Worm (Caenorhabditis elegans) whole organism, L3 larva: Measurements from ENCODE around the gene set-20.

Source experiments
- R02D3.7 ChIP-seq: fragments of 150-350 bp; optimal IDR thresholded peaks from 2 replicates; lab custom pipeline; 2014; ENCODE audit warnings: missing biosample characterization, missing genetic modification characterization
- ZK546.5 ChIP-seq: sonication (generic microtip); optimal IDR thresholded peaks from 2 replicates; lab custom pipeline; 2017; ENCODE audit warnings: missing biosample characterization, missing genetic modification characterization
- aly-2 ChIP-seq: fragments of 150-350 bp; optimal IDR thresholded peaks from 2 replicates; lab custom pipeline; 2014; ENCODE audit warnings: missing biosample characterization, missing genetic modification characterization
- ama-1 ChIP-seq: fragments of 150-350 bp; optimal IDR thresholded peaks from 2 replicates; lab custom pipeline; 2018
- ceh-16 ChIP-seq: sonication (generic microtip); optimal IDR thresholded peaks from 2 replicates; lab custom pipeline; 2017; ENCODE audit warnings: missing biosample characterization, missing genetic modification characterization
- ceh-28 ChIP-seq: fragments of 150-350 bp; optimal IDR thresholded peaks from 2 replicates; lab custom pipeline; 2014; ENCODE audit warnings: missing biosample characterization, missing genetic modification reagents, missing genetic modification characterization
- daf-12 ChIP-seq: fragments of 150-350 bp; optimal IDR thresholded peaks from 2 replicates; lab custom pipeline; 2014; ENCODE audit warnings: missing biosample characterization, missing genetic modification reagents, missing genetic modification characterization
- egl-5 ChIP-seq: fragments of 150-350 bp; optimal IDR thresholded peaks from 2 replicates; lab custom pipeline; 2017; ENCODE audit warnings: missing biosample characterization, missing genetic modification reagents, missing genetic modification characterization, inconsistent platforms
- elt-1 ChIP-seq: fragments of 150-350 bp; optimal IDR thresholded peaks from 2 replicates; lab custom pipeline; 2014; ENCODE audit warnings: missing biosample characterization, missing genetic modification characterization
- elt-2 ChIP-seq: sonication (generic microtip); optimal IDR thresholded peaks from 2 replicates; lab custom pipeline; 2016; ENCODE audit warnings: missing genetic modification reagents, mild to moderate bottlenecking, missing genetic modification characterization, missing compliant biosample characterization
- elt-3 ChIP-seq, 3 experiments: fragments of 150-350 bp in 1 of 3; sonication (generic microtip) in 2 of 3; optimal IDR thresholded peaks; 2 replicates in 2 of 3; 4 replicates in 1 of 3; lab custom pipeline; 2014 to 2017; ENCODE audit warnings: missing biosample characterization in 3 of 3, missing genetic modification characterization in 3 of 3
- eor-1 ChIP-seq, 2 experiments: fragments of 150-350 bp; optimal IDR thresholded peaks; 2 replicates each; lab custom pipeline; 2014 to 2018; ENCODE audit warnings: missing biosample characterization in 2 of 2, missing genetic modification characterization in 2 of 2
- fkh-10 ChIP-seq: sonication (generic microtip); optimal IDR thresholded peaks from 2 replicates; lab custom pipeline; 2017; ENCODE audit warnings: missing biosample characterization, missing genetic modification reagents, missing genetic modification characterization
- fkh-2 ChIP-seq: fragments of 150-350 bp; optimal IDR thresholded peaks from 2 replicates; lab custom pipeline; 2014; ENCODE audit warnings: missing biosample characterization, missing genetic modification reagents, missing genetic modification characterization
- jun-1 ChIP-seq: fragments of 150-350 bp; optimal IDR thresholded peaks from 2 replicates; lab custom pipeline; 2014; ENCODE audit warnings: missing biosample characterization, missing genetic modification reagents, missing genetic modification characterization
- lin-15B ChIP-seq: fragments of 150-350 bp; optimal IDR thresholded peaks from 2 replicates; lab custom pipeline; 2014; ENCODE audit warnings: missing biosample characterization, missing genetic modification characterization
- lin-39 ChIP-seq: fragments of 150-350 bp; optimal IDR thresholded peaks from 2 replicates; lab custom pipeline; 2018; ENCODE audit warnings: missing biosample characterization, missing genetic modification reagents, missing genetic modification characterization
- lsy-12 ChIP-seq: sonication (generic microtip); optimal IDR thresholded peaks from 2 replicates; lab custom pipeline; 2016; ENCODE audit warnings: mild to moderate bottlenecking, missing genetic modification characterization, missing compliant biosample characterization
- mdl-1 ChIP-seq: fragments of 150-350 bp; optimal IDR thresholded peaks from 2 replicates; lab custom pipeline; 2014; ENCODE audit warnings: missing biosample characterization, missing genetic modification characterization
- mml-1 ChIP-seq: fragments of 150-350 bp; sonication (generic microtip); optimal IDR thresholded peaks from 3 replicates; lab custom pipeline; 2014; ENCODE audit warnings: missing biosample characterization, missing genetic modification characterization
- nfya-1 ChIP-seq: sonication (generic microtip); optimal IDR thresholded peaks from 2 replicates; lab custom pipeline; 2017; ENCODE audit warnings: missing genetic modification characterization, mild to moderate bottlenecking, missing compliant biosample characterization, antibody characterized with exemption, moderate library complexity; ENCODE audit not compliant: insufficient read depth
- nhr-11 ChIP-seq: fragments of 150-350 bp; optimal IDR thresholded peaks from 2 replicates; lab custom pipeline; 2014; ENCODE audit warnings: missing biosample characterization, missing genetic modification characterization
- nhr-12 ChIP-seq: fragments of 150-350 bp; optimal IDR thresholded peaks from 2 replicates; lab custom pipeline; 2014; ENCODE audit warnings: missing biosample characterization, missing genetic modification characterization
- nhr-23 ChIP-seq: fragments of 150-350 bp; optimal IDR thresholded peaks from 2 replicates; lab custom pipeline; 2014; ENCODE audit warnings: missing biosample characterization, missing genetic modification reagents, missing genetic modification characterization
- nhr-28 ChIP-seq: fragments of 150-350 bp; optimal IDR thresholded peaks from 2 replicates; lab custom pipeline; 2014; ENCODE audit warnings: missing biosample characterization, missing genetic modification characterization
- nhr-43 ChIP-seq: sonication (generic microtip); optimal IDR thresholded peaks from 2 replicates; lab custom pipeline; 2016; ENCODE audit warnings: mild to moderate bottlenecking, missing genetic modification characterization, missing compliant biosample characterization; ENCODE audit not compliant: poor library complexity, severe bottlenecking
- nhr-67 ChIP-seq: fragments of 150-350 bp; optimal IDR thresholded peaks from 2 replicates; lab custom pipeline; 2014; ENCODE audit warnings: missing biosample characterization, missing genetic modification characterization
- nhr-76 ChIP-seq: fragments of 150-350 bp; sonication (generic microtip); optimal IDR thresholded peaks from 5 replicates; lab custom pipeline; 2014; ENCODE audit warnings: missing biosample characterization, missing genetic modification characterization
- nhr-77 ChIP-seq: fragments of 150-350 bp; optimal IDR thresholded peaks from 2 replicates; lab custom pipeline; 2014; ENCODE audit warnings: missing biosample characterization, missing genetic modification characterization
- pha-4 ChIP-seq: fragments of 150-350 bp; optimal IDR thresholded peaks from 2 replicates; lab custom pipeline; 2014; ENCODE audit warnings: missing biosample characterization, missing genetic modification reagents, missing genetic modification characterization
- skn-1 ChIP-seq: fragments of 150-350 bp; optimal IDR thresholded peaks from 2 replicates; lab custom pipeline; 2014; ENCODE audit warnings: missing biosample characterization, missing genetic modification characterization
- snpc-4 ChIP-seq: fragments of 150-350 bp; optimal IDR thresholded peaks from 2 replicates; lab custom pipeline; 2014; ENCODE audit warnings: missing biosample characterization, missing genetic modification characterization
- tbx-2 ChIP-seq: sonication (generic microtip); optimal IDR thresholded peaks from 2 replicates; lab custom pipeline; 2016; ENCODE audit warnings: mild to moderate bottlenecking, missing genetic modification characterization, missing compliant biosample characterization
- unc-39 ChIP-seq: sonication (generic microtip); optimal IDR thresholded peaks from 4 replicates; lab custom pipeline; 2017; ENCODE audit warnings: missing biosample characterization, missing genetic modification characterization
- unc-62 ChIP-seq: fragments of 150-350 bp; sonication (generic microtip); optimal IDR thresholded peaks from 4 replicates; lab custom pipeline; 2014; ENCODE audit warnings: missing biosample characterization, missing genetic modification reagents, missing genetic modification characterization
- ztf-11 ChIP-seq: fragments of 150-350 bp; optimal IDR thresholded peaks from 2 replicates; lab custom pipeline; 2014; ENCODE audit warnings: missing biosample characterization, missing genetic modification characterization
- ztf-4 ChIP-seq: fragments of 150-350 bp; optimal IDR thresholded peaks from 2 replicates; lab custom pipeline; 2014; ENCODE audit warnings: missing biosample characterization, missing genetic modification characterization

The set-20 gene

ce11 chrX:5726160-5726559, 40.2 kb upstream of the set-20 start:
- TF ChIP-seq lin-15B (no peak), unc-62 (GFP tag; lab: Kevin White, UChicago) (no peak)

ce11 chrX:5724544-5724943, 38.6 kb upstream of the set-20 start:
- no peak for TF ChIP-seq nhr-23 (tag; lab: Kevin White, UChicago)
- TF ChIP-seq nhr-11 = no peak
- TF ChIP-seq ama-1 (lab: Kevin White, UChicago) = no peak
- no peak for TF ChIP-seq eor-1 (tag; optimal IDR thresholded peaks at IDR 0.05; lab: Kevin White, UChicago)
- no peak for TF ChIP-seq daf-12 (tag; lab: Kevin White, UChicago)
- TF ChIP-seq nhr-77 (tag; lab: Kevin White, UChicago) = no peak
- no peak for TF ChIP-seq egl-5 (tag; lab: Kevin White, UChicago)
- no peak for TF ChIP-seq ceh-16
- TF ChIP-seq nfya-1 = no peak
- no peak for TF ChIP-seq elt-3 (tag; optimal IDR thresholded peaks at IDR 0.05; lab: Kevin White, UChicago)
- TF ChIP-seq R02D3.7 (tag; lab: Kevin White, UChicago) = no peak
- no peak for TF ChIP-seq nhr-43
- no peak for TF ChIP-seq jun-1 (tag; lab: Kevin White, UChicago)
- no peak for TF ChIP-seq lin-39
- no peak for TF ChIP-seq tbx-2 (tag; lab: Kevin White, UChicago)
- TF ChIP-seq nhr-12 (tag; lab: Kevin White, UChicago) = no peak
- no peak for TF ChIP-seq unc-39 (tag; lab: Kevin White, UChicago)
- TF ChIP-seq nhr-76 = no peak
- TF ChIP-seq ztf-4 (tag; lab: Kevin White, UChicago) = no peak

- TF ChIP-seq skn-1 = no peak
- no peak for TF ChIP-seq ama-1 (lab: Kevin White, UChicago)
- no peak for TF ChIP-seq lsy-12 (tag; lab: Kevin White, UChicago)
- no peak for TF ChIP-seq aly-2 (tag; lab: Kevin White, UChicago)
- TF ChIP-seq fkh-10 (GFP tag; lab: Kevin White, UChicago) = no peak
- TF ChIP-seq elt-1 = no peak
- no peak for TF ChIP-seq elt-2
- TF ChIP-seq ztf-11 (tag; lab: Kevin White, UChicago) = no peak
- no peak for TF ChIP-seq mml-1 (tag; lab: Kevin White, UChicago)
- no peak for TF ChIP-seq nhr-67
- TF ChIP-seq nhr-28 (tag; lab: Kevin White, UChicago) = no peak
- no peak for TF ChIP-seq fkh-2 (tag; lab: Kevin White, UChicago)
- no peak for TF ChIP-seq jun-1 (tag; lab: Kevin White, UChicago)
- TF ChIP-seq R02D3.7 (tag; lab: Kevin White, UChicago) = no peak
- TF ChIP-seq ztf-4 (tag; lab: Kevin White, UChicago) = no peak
- TF ChIP-seq ZK546.5 (tag; lab: Kevin White, UChicago) = no peak
- TF ChIP-seq ceh-28 = no peak
- no peak for TF ChIP-seq pha-4
- TF ChIP-seq, all 47 proteins: peak for 0
These were observed 37.8 kb upstream of the set-20 start for ce11 chrX:5723758-5724157.

ce11 chrX:5720929-5721328, 35.0 kb upstream of the set-20 start:
- TF ChIP-seq elt-1 = no peak
- TF ChIP-seq R02D3.7 (tag; lab: Kevin White, UChicago) = no peak
- TF ChIP-seq snpc-4 = no peak
- TF ChIP-seq mdl-1 = no peak
- no peak for TF ChIP-seq daf-12 (tag; lab: Kevin White, UChicago)
- no peak for TF ChIP-seq nhr-11
- no peak for TF ChIP-seq lsy-12 (tag; lab: Kevin White, UChicago)
- no peak for TF ChIP-seq pha-4
- TF ChIP-seq nhr-67 = no peak
- no peak for TF ChIP-seq ztf-4 (tag; lab: Kevin White, UChicago)
- TF ChIP-seq nhr-23 (tag; lab: Kevin White, UChicago) = no peak
- no peak for TF ChIP-seq egl-5 (tag; lab: Kevin White, UChicago)
- no peak for TF ChIP-seq ceh-28
- no peak for TF ChIP-seq nhr-76
- no peak for TF ChIP-seq lin-15B
- no peak for TF ChIP-seq aly-2 (tag; lab: Kevin White, UChicago)
- no peak for TF ChIP-seq ztf-11 (tag; lab: Kevin White, UChicago)
- no peak for TF ChIP-seq ZK546.5 (tag; lab: Kevin White, UChicago)
